Worm (Caenorhabditis elegans): ENCODE measurements around the gene F37A4.4.

DNA sequence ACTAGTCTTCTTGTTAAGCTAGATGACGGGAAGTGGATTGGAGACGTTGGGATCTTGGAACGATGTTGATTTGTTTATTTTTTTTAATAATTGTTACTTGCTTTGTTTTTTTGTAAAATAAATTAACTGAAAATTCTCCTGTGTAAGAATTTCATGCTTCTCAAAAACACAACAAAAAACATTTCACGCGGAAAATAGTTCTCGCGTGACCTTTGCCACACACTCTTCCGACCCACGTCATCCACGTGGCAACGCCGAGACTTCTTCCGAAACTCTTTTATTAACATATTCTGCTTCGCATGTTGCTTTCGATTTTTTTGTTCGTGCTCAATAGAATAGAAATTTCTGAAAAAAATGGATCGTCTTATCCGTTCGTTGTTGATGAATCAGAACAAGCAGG is 1.8 kb upstream of the F37A4.4 start, which contains the start of gene F37A4.5:
- TF ChIP-seq fos-1 (tag; optimal IDR thresholded peaks at IDR 0.05) (no peak), ceh-28 (tag; optimal IDR thresholded peaks at IDR 0.05) (no peak), nhr-237 (tag; optimal IDR thresholded peaks at IDR 0.05) (no peak), aly-2 (tag; optimal IDR thresholded peaks at IDR 0.05) (no peak), nfya-1 (tag; optimal IDR thresholded peaks at IDR 0.05; ENCODE audit: insufficient read depth) (no peak), lin-15B (tag; optimal IDR thresholded peaks at IDR 0.05) (no peak), unc-62 (GFP tag; optimal IDR thresholded peaks at IDR 0.05) (no peak), elt-2 (tag; optimal IDR thresholded peaks at IDR 0.05) (no peak)

All from whole organism, L3 larva.